Fruit fly (Drosophila melanogaster): ENCODE results near the gene Shawl.
A peak's percentile ranks its signal among the peaks of the same experiment; 100 is the strongest.

The Shawl gene

dm6 chr2L:9454369-9455054, 39.6 kb upstream of the Shawl start (continued):
- TF ChIP-seq D (optimal IDR thresholded peaks at IDR 0.05) (peak; percentile 89), D (GFP tag; optimal IDR thresholded peaks at IDR 0.05) (no peak), trem (tag; optimal IDR thresholded peaks at IDR 0.05) (no peak), ac (GFP tag; optimal IDR thresholded peaks at IDR 0.05) (peak; percentile 61), sens (GFP tag) (peak; percentile 68), twi (tag; optimal IDR thresholded peaks at IDR 0.05) (peak; percentile 98), CG2199 (GFP tag; IDR thresholded peaks at IDR 0.05) (peak; percentile 70; the same call in 1 of the 3 replicates), insv (GFP tag; optimal IDR thresholded peaks at IDR 0.05) (peak in 1 of 2 experiments; percentile 76)

dm6 chr2L:9452959-9453358, 38.0 kb upstream of the Shawl start:
- TF ChIP-seq insv (GFP tag; optimal IDR thresholded peaks at IDR 0.05) = peak in 1 of 2 experiments; percentile 37
- TF ChIP-seq ranshi (GFP tag; IDR thresholded peaks at IDR 0.05) = 0 out of 2 replicates have a peak, but pooled peaks have one; percentile 13
- peak; percentile 76 for TF ChIP-seq sens (GFP tag)
- peak in 1 of 2 experiments; percentile 28 for TF ChIP-seq crp (GFP tag; optimal IDR thresholded peaks at IDR 0.05)
- TF ChIP-seq CG8290 (GFP tag; optimal IDR thresholded peaks at IDR 0.05) = no peak
- peak; percentile 55 to 58 for TF ChIP-seq CG8290 (tag; optimal IDR thresholded peaks at IDR 0.05)
- TF ChIP-seq gce (GFP tag; IDR thresholded peaks at IDR 0.05) = no peak
- TF ChIP-seq Hr78 (GFP tag; optimal IDR thresholded peaks at IDR 0.05) = no peak
- peak; percentile 10 for TF ChIP-seq cad (GFP tag; optimal IDR thresholded peaks at IDR 0.05)
- TF ChIP-seq onecut (GFP tag; IDR thresholded peaks at IDR 0.05) = peak; percentile 53
- TF ChIP-seq Hmr (GFP tag; optimal IDR thresholded peaks at IDR 0.05) = peak; percentile 15
- TF ChIP-seq shn (GFP tag; optimal IDR thresholded peaks at IDR 0.05) = no peak
- peak; percentile 100 for TF ChIP-seq Elba2 (GFP tag; optimal IDR thresholded peaks at IDR 0.05)

- TF ChIP-seq Nf-YA (GFP tag; IDR thresholded peaks at IDR 0.05) (no peak; the same call in 1 of the 2 replicates), CG9727 (GFP tag; optimal IDR thresholded peaks at IDR 0.05) (peak; percentile 98), h (optimal IDR thresholded peaks at IDR 0.05) (no peak), sc (optimal IDR thresholded peaks at IDR 0.05) (no peak), sc (GFP tag; optimal IDR thresholded peaks at IDR 0.05) (peak; percentile 96), ap (GFP tag; IDR thresholded peaks at IDR 0.05) (peak; percentile 87), Dfd (GFP tag; optimal IDR thresholded peaks at IDR 0.05) (no peak), CG10654 (GFP tag; optimal IDR thresholded peaks at IDR 0.05) (peak; percentile 91), sd (tag; optimal IDR thresholded peaks at IDR 0.05) (peak; percentile 79), gsb (GFP tag; IDR thresholded peaks at IDR 0.05) (peak; percentile 87), yki (optimal IDR thresholded peaks at IDR 0.05) (peak; percentile 50), ATbp (GFP tag; optimal IDR thresholded peaks at IDR 0.05) (peak; percentile 93), ssp (GFP tag; IDR thresholded peaks at IDR 0.05) (peak; percentile 91), slbo (GFP tag; IDR thresholded peaks at IDR 0.05) (peak; percentile 95), zf30C (GFP tag; optimal IDR thresholded peaks at IDR 0.05) (peak; percentile 100), croc (GFP tag; conservative IDR thresholded peaks at IDR 0.05) (peak; percentile 98), hth (optimal IDR thresholded peaks at IDR 0.05) (no peak), CG33557 (GFP tag; optimal IDR thresholded peaks at IDR 0.05) (peak; percentile 98), sqz (GFP tag; optimal IDR thresholded peaks at IDR 0.05) (peak; percentile 87), CG10274 (GFP tag; optimal IDR thresholded peaks at IDR 0.05) (no peak), maf-S (GFP tag; optimal IDR thresholded peaks at IDR 0.05) (peak; percentile 81), Hey (tag; optimal IDR thresholded peaks at IDR 0.05) (peak; percentile 72), CG2712 (tag; optimal IDR thresholded peaks at IDR 0.05) (peak; percentile 98), CG11398 (GFP tag; optimal IDR thresholded peaks at IDR 0.05) (peak; percentile 34), CG1647 (GFP tag; optimal IDR thresholded peaks at IDR 0.05) (peak; percentile 76), fru (optimal IDR thresholded peaks at IDR 0.05) (no peak), disco-r (GFP tag; optimal IDR thresholded peaks at IDR 0.05) (peak; percentile 51), Awh (GFP tag; IDR thresholded peaks at IDR 0.05) (peak; percentile 94), CG1832 (GFP tag; optimal IDR thresholded peaks at IDR 0.05) (peak; percentile 78), CG13296 (GFP tag; optimal IDR thresholded peaks at IDR 0.05) (peak; percentile 93)
These were observed 34.5 kb upstream of the Shawl start for dm6 chr2L:9449257-9449972.
